Fruit fly (Drosophila melanogaster) whole organism, embryonic: Measurements from ENCODE around the gene CG15923.

Experiments used
- BtbVII ChIP-seq: fragments of 200-800 bp; sonication (Bioruptor generic); optimal IDR thresholded peaks from 3 replicates; lab custom pipeline; 2017; ENCODE audit warnings: missing biosample characterization, mild to moderate bottlenecking, missing genetic modification characterization
- CG10431 ChIP-seq: fragments of 200-800 bp; sonication (Bioruptor generic); optimal IDR thresholded peaks from 3 replicates; lab custom pipeline; 2018; ENCODE audit warnings: missing biosample characterization, mild to moderate bottlenecking, missing genetic modification characterization
- CG11093 ChIP-seq: fragments of 200-800 bp; sonication (Bioruptor generic); IDR thresholded peaks from 3 replicates; pipeline ENCODE4 v1.3.6; 2022; ENCODE audit warnings: missing biosample characterization, missing genetic modification characterization
- CG13287 ChIP-seq: fragments of 200-800 bp; sonication (Bioruptor generic); IDR thresholded peaks from 2 replicates; pipeline ENCODE4 v1.3.6; 2022; ENCODE audit warnings: missing biosample characterization, missing genetic modification characterization; ENCODE audit not compliant: partially characterized antibody
- CG14710 ChIP-seq: fragments of 200-800 bp; sonication (Bioruptor generic); optimal IDR thresholded peaks from 3 replicates; lab custom pipeline; 2019; ENCODE audit warnings: missing biosample characterization, mild to moderate bottlenecking, missing genetic modification characterization, moderate library complexity
- CG14965 ChIP-seq: fragments of 200-800 bp; sonication (Bioruptor generic); optimal IDR thresholded peaks from 2 replicates; lab custom pipeline; 2016; ENCODE audit warnings: missing biosample characterization, missing genetic modification characterization, borderline replicate concordance
- CG15073 ChIP-seq: fragments of 200-800 bp; sonication (Bioruptor generic); optimal IDR thresholded peaks from 2 replicates; lab custom pipeline; 2016; ENCODE audit warnings: missing biosample characterization, missing genetic modification characterization
- CG17186 ChIP-seq: fragments of 200-800 bp; sonication (Bioruptor generic); optimal IDR thresholded peaks from 3 replicates; lab custom pipeline; 2017; ENCODE audit warnings: missing biosample characterization, missing genetic modification reagents, missing genetic modification characterization
- CG30020 ChIP-seq: fragments of 200-800 bp; optimal IDR thresholded peaks from 2 replicates; lab custom pipeline; 2019; ENCODE audit warnings: missing biosample characterization, mild to moderate bottlenecking, missing genetic modification characterization, moderate library complexity
- CG32532 ChIP-seq: fragments of 200-800 bp; sonication (Bioruptor generic); IDR thresholded peaks from 2 replicates; pipeline ENCODE4 v1.3.6; 2022; ENCODE audit warnings: missing biosample characterization, missing genetic modification characterization
- CG32767 ChIP-seq: fragments of 200-800 bp; sonication (Bioruptor generic); IDR thresholded peaks from 2 replicates; pipeline ENCODE4 v1.3.6; 2022; ENCODE audit warnings: missing biosample characterization, missing genetic modification characterization
- CG4360 ChIP-seq: fragments of 200-800 bp; sonication (Bioruptor generic); IDR thresholded peaks from 2 replicates; pipeline ENCODE4 v1.3.6; 2022; ENCODE audit warnings: missing biosample characterization, missing genetic modification characterization
- CG6689 ChIP-seq: fragments of 200-800 bp; sonication (Bioruptor generic); IDR thresholded peaks from 2 replicates; pipeline ENCODE4 v1.3.6; 2022; ENCODE audit warnings: missing biosample characterization, missing genetic modification characterization
- CG7745 ChIP-seq: fragments of 200-800 bp; sonication (Bioruptor generic); optimal IDR thresholded peaks from 2 replicates; lab custom pipeline; 2018; ENCODE audit warnings: missing biosample characterization, mild to moderate bottlenecking, missing genetic modification characterization, moderate library complexity
- CG9609 ChIP-seq: fragments of 200-800 bp; sonication (Bioruptor generic); optimal IDR thresholded peaks from 3 replicates; lab custom pipeline; 2016; ENCODE audit warnings: missing biosample characterization, missing genetic modification characterization
- CG9727 ChIP-seq: fragments of 200-800 bp; sonication (Bioruptor generic); optimal IDR thresholded peaks from 3 replicates; lab custom pipeline; 2017; ENCODE audit warnings: missing biosample characterization, mild to moderate bottlenecking, missing genetic modification characterization
- Dbx ChIP-seq: fragments of 200-800 bp; sonication (Bioruptor generic); IDR thresholded peaks from 3 replicates; pipeline ENCODE4 v1.3.6; 2022; ENCODE audit warnings: missing biosample characterization, missing genetic modification characterization
- E2f2 ChIP-seq: fragments of 200-800 bp; sonication (Bioruptor generic); IDR thresholded peaks from 2 replicates; pipeline ENCODE4 v1.3.6; 2022; ENCODE audit warnings: missing biosample characterization, missing genetic modification characterization
- Ets65A ChIP-seq: fragments of 200-800 bp; sonication (Bioruptor generic); peaks from one replicate; lab custom pipeline; 2016; ENCODE audit warnings: missing biosample characterization, missing genetic modification characterization
- Ets97D ChIP-seq: fragments of 200-800 bp; sonication (Bioruptor generic); optimal IDR thresholded peaks from 3 replicates; lab custom pipeline; 2016; ENCODE audit warnings: missing biosample characterization, missing genetic modification characterization
- Hr39 ChIP-seq: fragments of >200 bp; optimal IDR thresholded peaks from 2 replicates; lab custom pipeline; 2017
- MBD-R2 ChIP-seq: fragments of 200-800 bp; sonication (Bioruptor generic); IDR thresholded peaks from 2 replicates; pipeline ENCODE4 v1.3.6; 2022; ENCODE audit warnings: missing biosample characterization, missing genetic modification characterization
- MTF-1 ChIP-seq: fragments of 200-800 bp; sonication (Bioruptor generic); optimal IDR thresholded peaks from 2 replicates; lab custom pipeline; 2018; ENCODE audit warnings: missing biosample characterization, mild to moderate bottlenecking, missing genetic modification characterization, borderline replicate concordance
- NC2β ChIP-seq: fragments of 200-800 bp; sonication (Bioruptor generic); optimal IDR thresholded peaks from 2 replicates; lab custom pipeline; 2016; ENCODE audit warnings: missing biosample characterization, missing genetic modification characterization
- Ravus ChIP-seq: fragments of 200-800 bp; sonication (Bioruptor generic); IDR thresholded peaks from 2 replicates; pipeline ENCODE4 v1.3.6; 2022; ENCODE audit warnings: missing biosample characterization, missing genetic modification characterization
- cato ChIP-seq: fragments of 200-800 bp; sonication (Bioruptor generic); optimal IDR thresholded peaks from 2 replicates; lab custom pipeline; 2016; ENCODE audit warnings: missing biosample characterization, missing genetic modification characterization, borderline replicate concordance
- ci ChIP-seq: fragments of 200-800 bp; sonication (Bioruptor generic); IDR thresholded peaks from 3 replicates; pipeline ENCODE4 v1.3.6; 2022; ENCODE audit warnings: missing biosample characterization, missing genetic modification characterization
- gfzf ChIP-seq: fragments of 200-800 bp; sonication (Bioruptor generic); optimal IDR thresholded peaks from 2 replicates; lab custom pipeline; 2016; ENCODE audit warnings: missing biosample characterization, mild to moderate bottlenecking, missing genetic modification characterization, moderate library complexity
- gro ChIP-seq: fragments of 200-800 bp; sonication (Bioruptor generic); optimal IDR thresholded peaks from 2 replicates; lab custom pipeline; 2016; ENCODE audit warnings: missing biosample characterization, missing genetic modification characterization
- phol ChIP-seq: fragments of 200-800 bp; sonication (Bioruptor generic); optimal IDR thresholded peaks from 3 replicates; lab custom pipeline; 2018; ENCODE audit warnings: missing biosample characterization, mild to moderate bottlenecking, missing genetic modification characterization, moderate library complexity
- prd ChIP-seq, 3 experiments: fragments of >200 bp in 2 of 3; fragments of 200-800 bp in 1 of 3; sonication (Bioruptor generic) in 1 of 3; optimal IDR thresholded peaks in 2 of 3; IDR thresholded peaks in 1 of 3; 2 replicates in 2 of 3; 3 replicates in 1 of 3; pipeline versions ENCODE4 v1.3.6 to Lab custom; 2017 to 2022; ENCODE audit warnings: missing biosample characterization in 1 of 3, missing genetic modification characterization in 1 of 3
- pzg ChIP-seq: fragments of 200-800 bp; sonication (Bioruptor generic); optimal IDR thresholded peaks from 3 replicates; lab custom pipeline; 2018; ENCODE audit warnings: missing biosample characterization, mild to moderate bottlenecking, missing genetic modification characterization, moderate library complexity
- repo ChIP-seq: fragments of 200-800 bp; sonication (Bioruptor generic); optimal IDR thresholded peaks from 2 replicates; lab custom pipeline; 2016; ENCODE audit warnings: missing biosample characterization, missing genetic modification characterization
- sens-2 ChIP-seq: fragments of 200-800 bp; sonication (Bioruptor generic); IDR thresholded peaks from 2 replicates; pipeline ENCODE4 v1.3.6; 2022; ENCODE audit warnings: missing biosample characterization, missing genetic modification characterization
- sima ChIP-seq: fragments of 200-800 bp; sonication (Bioruptor generic); optimal IDR thresholded peaks from 2 replicates; lab custom pipeline; 2016; ENCODE audit warnings: missing biosample characterization, missing genetic modification characterization
- sisA ChIP-seq: fragments of 200-800 bp; sonication (Bioruptor generic); IDR thresholded peaks from 2 replicates; pipeline ENCODE4 v1.3.6; 2022; ENCODE audit warnings: missing biosample characterization, missing genetic modification characterization
- sr ChIP-seq: fragments of 200-800 bp; sonication (Bioruptor generic); IDR thresholded peaks from 3 replicates; pipeline ENCODE4 v1.3.6; 2022; ENCODE audit warnings: missing biosample characterization, missing genetic modification characterization

Gene CG15923

dm6 chr3R:20621805-20622286 is 5.1 kb upstream of the CG15923 start, which contains the start of gene H (continued):
- TF ChIP-seq CG14965 (GFP tag; lab: Kevin White, UChicago) (no peak), Ets65A (GFP tag; lab: Kevin White, UChicago) (no peak), sens-2 (GFP tag; lab: Robert Waterston, UW) (no peak), CG9727 (GFP tag; lab: Kevin White, UChicago) (no peak), CG32532 (GFP tag; lab: Robert Waterston, UW) (no peak), BtbVII (GFP tag; lab: Kevin White, UChicago) (no peak), sr (no peak), CG14710 (peak; percentile 36), phol (tag; lab: Kevin White, UChicago) (peak; percentile 29), CG30020 (tag; lab: Kevin White, UChicago) (peak; percentile 90), CG13287 (GFP tag; lab: Robert Waterston, UW) (0 out of 2 replicates have a peak, but pooled peaks have one; percentile 20), CG17186 (peak; percentile 71), repo (GFP tag; lab: Kevin White, UChicago) (no peak), NC2β (GFP tag; lab: Kevin White, UChicago) (no peak), cato (GFP tag; lab: Kevin White, UChicago) (no peak), gfzf (GFP tag; lab: Kevin White, UChicago) (peak; percentile 92), gro (no peak), CG15073 (GFP tag; lab: Kevin White, UChicago) (no peak), CG7745 (tag; lab: Kevin White, UChicago) (no peak), CG9609 (GFP tag; lab: Kevin White, UChicago) (no peak), MBD-R2 (peak; percentile 69), Dbx (GFP tag; lab: Robert Waterston, UW) (0 out of 3 replicates have a peak, but pooled peaks have one; percentile 10), Ravus (GFP tag; lab: Robert Waterston, UW) (no peak), pzg (GFP tag; lab: Kevin White, UChicago) (peak; percentile 87), Ets97D (GFP tag; lab: Kevin White, UChicago) (peak; percentile 65)

dm6 chr3R:20618947-20619346 is 2.2 kb upstream of the CG15923 start:
- TF ChIP-seq CG10431 (GFP tag; lab: Kevin White, UChicago) (no peak), sima (GFP tag; lab: Kevin White, UChicago) (no peak), CG4360 (peak; percentile 57), Hr39 (lab: Kevin White, UChicago) (peak; percentile 18)

dm6 chr3R:20617583-20617982 is 882 bp upstream of the CG15923 start, which contains the start of gene CG5466:
Gene CG5466, plus strand, starts transcription at chr3R:20617883.
- TF ChIP-seq CG32767 (GFP tag; lab: Robert Waterston, UW) = 0 out of 2 replicates have a peak, but pooled peaks have one; percentile 43
- peak; percentile 56 for TF ChIP-seq gfzf (GFP tag; lab: Kevin White, UChicago)
- no peak for TF ChIP-seq CG6689 (GFP tag; lab: Robert Waterston, UW)
- peak; percentile 6 for TF ChIP-seq pzg (GFP tag; lab: Kevin White, UChicago)
- TF ChIP-seq, all 482 proteins: peak for 3

dm6 chr3R:20608199-20608598 is 8.5 kb downstream of the CG15923 start:
- no peak for TF ChIP-seq E2f2 (GFP tag; lab: Robert Waterston, UW)
- no peak for TF ChIP-seq ci (GFP tag; lab: Robert Waterston, UW)
- TF ChIP-seq CG11093 = 0 out of 3 replicates have a peak, but pooled peaks have one; percentile 21
- 0 out of 2 replicates have a peak, but pooled peaks have one; percentile 7 for TF ChIP-seq sisA (GFP tag; lab: Robert Waterston, UW)
- peak; percentile 40 for TF ChIP-seq Hr39 (lab: Kevin White, UChicago)
- TF ChIP-seq prd (optimal IDR thresholded peaks at IDR 0.05; lab: Kevin White, UChicago) = no peak
- TF ChIP-seq prd (GFP tag; IDR thresholded peaks at IDR 0.05; lab: Robert Waterston, UW) = peak; percentile 35; the same call in 1 of the 3 replicates
- TF ChIP-seq Ets65A (GFP tag; lab: Kevin White, UChicago) = peak; percentile 71
- TF ChIP-seq MTF-1 (GFP tag; lab: Kevin White, UChicago) = no peak
- TF ChIP-seq, all 482 proteins: peak for 5
